Worm (Caenorhabditis elegans): Measurements from ENCODE around the gene asg-2.

DNA sequence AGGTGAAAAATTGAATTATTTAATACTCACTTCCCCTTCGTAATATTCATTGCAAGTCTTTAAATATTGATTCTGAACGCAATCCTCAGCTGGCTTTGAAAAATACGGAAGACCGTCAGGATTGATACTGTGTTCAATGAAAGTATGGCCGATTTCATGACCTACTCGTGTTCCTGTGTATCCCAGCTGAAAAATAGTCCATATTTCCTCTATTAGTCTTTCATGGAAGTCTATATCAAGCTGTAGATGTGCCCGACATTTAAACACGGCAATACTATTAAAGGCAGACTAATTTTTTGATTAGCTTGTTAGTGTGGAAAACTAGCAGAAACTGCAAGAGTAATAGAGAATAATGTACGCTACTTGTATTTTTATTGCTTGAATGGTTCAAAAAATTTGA lies 20.5 kb downstream of the asg-2 start:
- no peak for TF ChIP-seq him-1 (tag; optimal IDR thresholded peaks at IDR 0.05)
- no peak for TF ChIP-seq W03F9.2 (tag; optimal IDR thresholded peaks at IDR 0.05)
- no peak for TF ChIP-seq dao-5 (tag; optimal IDR thresholded peaks at IDR 0.05)

Data from whole organism, L4/young adult.